Fruit fly (Drosophila melanogaster) whole organism, prepupa: ENCODE results near the gene Vti1b.

Source experiments
- Blimp-1 ChIP-seq: fragments of 200-800 bp; sonication (Bioruptor generic); optimal IDR thresholded peaks from 3 replicates; lab custom pipeline; 2017; ENCODE audit warnings: missing biosample characterization, missing genetic modification characterization, mild to moderate bottlenecking, moderate library complexity, missing genetic modification reagents
- CG10669 ChIP-seq: fragments of 200-800 bp; sonication (Bioruptor generic); optimal IDR thresholded peaks from 3 replicates; lab custom pipeline; 2018; ENCODE audit warnings: missing biosample characterization, mild to moderate bottlenecking, missing genetic modification characterization, moderate library complexity
- CG11294 ChIP-seq: fragments of 200-800 bp; sonication (Bioruptor generic); IDR thresholded peaks from 2 replicates; pipeline ENCODE4 v1.3.6; 2022; ENCODE audit warnings: missing biosample characterization, missing genetic modification characterization
- CG11762 ChIP-seq: fragments of 200-800 bp; sonication (Bioruptor generic); optimal IDR thresholded peaks from 3 replicates; lab custom pipeline; 2016; ENCODE audit warnings: missing biosample characterization, missing genetic modification characterization; ENCODE audit not compliant: insufficient read depth
- CG15336 ChIP-seq: fragments of 200-800 bp; sonication (Bioruptor generic); IDR thresholded peaks from 2 replicates; pipeline ENCODE4 v1.3.6; 2022; ENCODE audit warnings: missing biosample characterization, missing genetic modification characterization
- CG32006 ChIP-seq: fragments of 200-800 bp; sonication (Bioruptor generic); optimal IDR thresholded peaks from 3 replicates; lab custom pipeline; 2017; ENCODE audit warnings: missing biosample characterization, mild to moderate bottlenecking, missing genetic modification characterization
- CG34406 ChIP-seq: fragments of 200-800 bp; sonication (Bioruptor generic); optimal IDR thresholded peaks from 3 replicates; lab custom pipeline; 2016; ENCODE audit warnings: missing biosample characterization, missing genetic modification characterization
- CG6163 ChIP-seq: fragments of 200-800 bp; sonication (Bioruptor generic); IDR thresholded peaks from 3 replicates; pipeline ENCODE4 v1.3.6; 2022; ENCODE audit warnings: missing biosample characterization, missing genetic modification characterization
- CG6276 ChIP-seq: fragments of 200-800 bp; sonication (Bioruptor generic); optimal IDR thresholded peaks from 2 replicates; lab custom pipeline; 2017; ENCODE audit warnings: missing biosample characterization, mild to moderate bottlenecking, missing genetic modification characterization
- CG6792 ChIP-seq: fragments of 200-800 bp; sonication (Bioruptor generic); optimal IDR thresholded peaks from 3 replicates; lab custom pipeline; 2016; ENCODE audit warnings: missing biosample characterization, missing genetic modification characterization
- CG6854 ChIP-seq: fragments of 200-800 bp; sonication (Bioruptor generic); optimal IDR thresholded peaks from 2 replicates; lab custom pipeline; 2017; ENCODE audit warnings: missing biosample characterization, mild to moderate bottlenecking, missing genetic modification characterization
- CG7368 ChIP-seq: fragments of 200-800 bp; sonication (Bioruptor generic); optimal IDR thresholded peaks from 3 replicates; lab custom pipeline; 2016; ENCODE audit warnings: missing biosample characterization, missing genetic modification characterization
- CG8319 ChIP-seq: fragments of 200-800 bp; sonication (Bioruptor generic); optimal IDR thresholded peaks from 3 replicates; lab custom pipeline; 2016; ENCODE audit warnings: missing biosample characterization, missing genetic modification characterization
- CG8632 ChIP-seq: fragments of 200-800 bp; sonication (Bioruptor generic); optimal IDR thresholded peaks from 3 replicates; lab custom pipeline; 2016; ENCODE audit warnings: missing biosample characterization, missing genetic modification characterization
- CG9139 ChIP-seq: fragments of 200-800 bp; sonication (Bioruptor generic); optimal IDR thresholded peaks from 3 replicates; lab custom pipeline; 2017; ENCODE audit warnings: missing biosample characterization, mild to moderate bottlenecking, missing genetic modification characterization
- Eip75B ChIP-seq: fragments of 200-800 bp; sonication (Bioruptor generic); optimal IDR thresholded peaks from 3 replicates; lab custom pipeline; 2016; ENCODE audit warnings: missing biosample characterization, missing genetic modification characterization
- Eip93F ChIP-seq: fragments of 200-800 bp; sonication (Bioruptor generic); optimal IDR thresholded peaks from 2 replicates; lab custom pipeline; 2016; ENCODE audit warnings: missing biosample characterization, mild to moderate bottlenecking, missing genetic modification characterization
- Gug ChIP-seq: fragments of 200-800 bp; sonication (Bioruptor generic); IDR thresholded peaks from 2 replicates; pipeline ENCODE4 v1.3.6; 2022; ENCODE audit warnings: missing biosample characterization, missing genetic modification characterization
- Hr38 ChIP-seq: sonication (Bioruptor generic); optimal IDR thresholded peaks from 2 replicates; lab custom pipeline; 2016; ENCODE audit warnings: missing biosample characterization, missing genetic modification characterization
- Hr4 ChIP-seq: fragments of 200-800 bp; sonication (Bioruptor generic); optimal IDR thresholded peaks from 3 replicates; lab custom pipeline; 2016; ENCODE audit warnings: missing biosample characterization, missing genetic modification characterization
- Met ChIP-seq: fragments of 200-800 bp; sonication (Bioruptor generic); optimal IDR thresholded peaks from 3 replicates; lab custom pipeline; 2016; ENCODE audit warnings: missing biosample characterization, missing genetic modification characterization
- OdsH ChIP-seq: fragments of 200-800 bp; sonication (Bioruptor generic); optimal IDR thresholded peaks from 3 replicates; lab custom pipeline; 2016; ENCODE audit warnings: missing biosample characterization, missing genetic modification characterization
- Smox ChIP-seq: fragments of 200-800 bp; sonication (Bioruptor generic); optimal IDR thresholded peaks from 3 replicates; lab custom pipeline; 2016; ENCODE audit warnings: missing biosample characterization, missing genetic modification characterization
- Sox102F ChIP-seq: fragments of 200-800 bp; sonication (Bioruptor generic); optimal IDR thresholded peaks from 2 replicates; lab custom pipeline; 2016; ENCODE audit warnings: missing biosample characterization, mild to moderate bottlenecking, missing genetic modification characterization
- Sox14 ChIP-seq: fragments of 200-800 bp; sonication (Bioruptor generic); optimal IDR thresholded peaks from 3 replicates; lab custom pipeline; 2016; ENCODE audit warnings: missing biosample characterization, missing genetic modification characterization
- achi ChIP-seq: fragments of 200-800 bp; sonication (Bioruptor generic); optimal IDR thresholded peaks from 3 replicates; lab custom pipeline; 2016; ENCODE audit warnings: missing biosample characterization, missing genetic modification characterization
- acj6 ChIP-seq: fragments of 200-800 bp; sonication (Bioruptor generic); optimal IDR thresholded peaks from 3 replicates; lab custom pipeline; 2016; ENCODE audit warnings: missing biosample characterization, missing genetic modification characterization
- cyc ChIP-seq: fragments of 200-800 bp; sonication (Bioruptor generic); optimal IDR thresholded peaks from 3 replicates; lab custom pipeline; 2016; ENCODE audit warnings: missing biosample characterization, missing genetic modification characterization
- dac ChIP-seq: fragments of 200-800 bp; sonication (Bioruptor generic); optimal IDR thresholded peaks from 2 replicates; lab custom pipeline; 2017; ENCODE audit warnings: missing biosample characterization, mild to moderate bottlenecking, missing genetic modification characterization
- dsx ChIP-seq: fragments of 200-800 bp; optimal IDR thresholded peaks from 3 replicates; lab custom pipeline; 2019; ENCODE audit warnings: missing biosample characterization, mild to moderate bottlenecking, missing genetic modification characterization, moderate library complexity; ENCODE audit not compliant: poor library complexity, severe bottlenecking
- fd59A ChIP-seq: fragments of 200-800 bp; sonication (Bioruptor generic); optimal IDR thresholded peaks from 2 replicates; lab custom pipeline; 2017; ENCODE audit warnings: missing biosample characterization, mild to moderate bottlenecking, missing genetic modification characterization, missing genetic modification reagents
- fd85E ChIP-seq: fragments of 200-800 bp; sonication (Bioruptor generic); optimal IDR thresholded peaks from 3 replicates; lab custom pipeline; 2016; ENCODE audit warnings: missing biosample characterization, missing genetic modification characterization
- fkh ChIP-seq: fragments of 200-800 bp; sonication (Bioruptor generic); optimal IDR thresholded peaks from 3 replicates; lab custom pipeline; 2017; ENCODE audit warnings: missing biosample characterization, mild to moderate bottlenecking, missing genetic modification characterization, moderate library complexity
- lz ChIP-seq: fragments of 200-800 bp; sonication (Bioruptor generic); optimal IDR thresholded peaks from 3 replicates; lab custom pipeline; 2016; ENCODE audit warnings: missing biosample characterization, missing genetic modification characterization
- net ChIP-seq: fragments of 200-800 bp; sonication (Bioruptor generic); optimal IDR thresholded peaks from 3 replicates; lab custom pipeline; 2016; ENCODE audit warnings: missing biosample characterization, missing genetic modification characterization
- salr ChIP-seq, 2 experiments: fragments of 200-800 bp; sonication (Bioruptor generic); optimal IDR thresholded peaks; 3 replicates each; lab custom pipeline; 2016 to 2018; ENCODE audit warnings: missing biosample characterization in 2 of 2, missing genetic modification characterization in 2 of 2, mild to moderate bottlenecking in 1 of 2
- spab ChIP-seq: fragments of 200-800 bp; sonication (Bioruptor generic); optimal IDR thresholded peaks from 2 replicates; lab custom pipeline; 2017; ENCODE audit warnings: missing biosample characterization, mild to moderate bottlenecking, missing genetic modification characterization, missing genetic modification reagents
- ss ChIP-seq, 2 experiments: fragments of 200-800 bp; sonication (Bioruptor generic); optimal IDR thresholded peaks; 2 replicates in 1 of 2; 3 replicates in 1 of 2; lab custom pipeline; 2017 to 2018; ENCODE audit warnings: mild to moderate bottlenecking in 2 of 2, missing biosample characterization in 2 of 2, missing genetic modification characterization in 2 of 2, moderate library complexity in 1 of 2
- vri ChIP-seq: fragments of 200-800 bp; sonication (Bioruptor generic); optimal IDR thresholded peaks from 3 replicates; lab custom pipeline; 2016; ENCODE audit warnings: missing biosample characterization, mild to moderate bottlenecking, missing genetic modification characterization

Gene Vti1b

DNA sequence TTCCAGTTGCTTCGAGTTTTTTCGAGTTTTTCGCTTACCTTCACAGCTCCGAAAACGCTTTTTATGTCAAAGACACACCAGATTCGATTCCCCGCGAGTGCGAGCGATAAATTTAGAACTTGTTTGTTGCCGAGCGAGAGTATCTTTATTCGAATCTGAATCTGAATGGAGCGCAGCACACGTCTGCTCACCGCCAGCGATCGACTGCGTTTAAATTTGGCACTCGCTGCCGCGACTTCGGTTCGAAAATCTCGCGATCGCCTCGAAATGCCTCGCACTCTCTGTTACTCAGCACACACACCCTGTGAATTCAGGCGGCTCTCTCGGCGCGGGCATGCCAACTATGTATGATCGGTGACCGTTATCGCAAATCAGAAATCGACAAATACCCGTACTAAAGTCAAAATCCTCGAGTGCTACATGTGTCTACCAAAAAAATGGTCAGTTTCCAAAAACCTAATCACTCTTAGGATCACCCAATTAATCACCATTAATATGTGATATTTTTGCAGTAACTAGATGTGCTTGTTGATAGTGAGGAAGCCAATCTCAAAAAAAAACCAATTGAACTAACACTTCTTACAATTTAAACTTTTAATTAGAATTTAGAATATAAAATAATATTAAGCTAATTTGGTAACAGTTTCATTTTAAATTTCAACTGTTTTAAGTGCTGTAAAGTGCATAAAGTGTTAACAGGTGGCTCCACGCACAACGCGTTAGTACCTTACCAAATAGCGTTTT lies 2.3 kb downstream of the Vti1b start, which contains the start of gene Vha100-2 (continued):
- TF ChIP-seq lz (GFP tag; lab: Kevin White, UChicago) (peak; percentile 18), CG32006 (GFP tag; lab: Kevin White, UChicago) (peak; percentile 30), CG34406 (GFP tag; lab: Kevin White, UChicago) (peak; percentile 29), dac (GFP tag; lab: Kevin White, UChicago) (no peak), CG7368 (GFP tag; lab: Kevin White, UChicago) (peak; percentile 27), CG6276 (GFP tag; lab: Kevin White, UChicago) (peak; percentile 19), Hr4 (peak; percentile 45), fd85E (GFP tag; lab: Kevin White, UChicago) (peak; percentile 52), ss (GFP tag; optimal IDR thresholded peaks at IDR 0.05; lab: Kevin White, UChicago) (no peak), Eip75B (GFP tag; lab: Kevin White, UChicago) (no peak), fkh (GFP tag; lab: Kevin White, UChicago) (no peak), CG6163 (GFP tag; lab: Robert Waterston, UW) (peak; percentile 59; the same call in 2 of the 3 replicates), dsx (GFP tag; lab: Kevin White, UChicago) (peak; percentile 80), CG15336 (GFP tag; lab: Robert Waterston, UW) (peak; percentile 44; the same call in 1 of the 2 replicates), OdsH (GFP tag; lab: Kevin White, UChicago) (peak; percentile 42), Sox102F (GFP tag; lab: Kevin White, UChicago) (peak; percentile 61), salr (GFP tag; optimal IDR thresholded peaks at IDR 0.05; lab: Kevin White, UChicago) (no peak)

DNA sequence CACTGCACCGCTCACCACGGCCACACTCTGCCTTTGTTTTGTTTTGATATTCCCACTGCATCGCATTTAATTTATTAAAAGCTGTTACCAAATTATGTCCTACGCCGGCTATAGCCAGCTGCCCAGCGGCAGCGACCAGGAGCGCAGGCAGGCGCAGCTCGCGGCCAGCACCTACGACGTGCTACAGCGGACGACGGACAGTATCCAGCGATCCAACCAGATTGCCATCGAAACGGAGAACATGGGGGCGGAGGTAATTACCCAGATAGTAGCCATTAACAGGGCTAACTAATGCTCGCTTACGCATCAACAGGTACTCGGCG lies 2.9 kb downstream of the Vti1b start:
- TF ChIP-seq fd85E (GFP tag; lab: Kevin White, UChicago) (no peak), spab (no peak), CG34406 (GFP tag; lab: Kevin White, UChicago) (no peak), vri (no peak), CG6276 (GFP tag; lab: Kevin White, UChicago) (no peak), Blimp-1 (GFP tag; lab: Kevin White, UChicago) (no peak), acj6 (GFP tag; lab: Kevin White, UChicago) (no peak), CG6792 (GFP tag; lab: Kevin White, UChicago) (no peak), CG32006 (GFP tag; lab: Kevin White, UChicago) (no peak), Sox102F (GFP tag; lab: Kevin White, UChicago) (no peak), CG11294 (GFP tag; lab: Robert Waterston, UW) (no peak), Eip93F (GFP tag; lab: Kevin White, UChicago) (no peak), CG7368 (GFP tag; lab: Kevin White, UChicago) (no peak), achi (GFP tag; lab: Kevin White, UChicago) (no peak), CG15336 (GFP tag; lab: Robert Waterston, UW) (no peak), Sox14 (GFP tag; lab: Kevin White, UChicago) (no peak)

DNA sequence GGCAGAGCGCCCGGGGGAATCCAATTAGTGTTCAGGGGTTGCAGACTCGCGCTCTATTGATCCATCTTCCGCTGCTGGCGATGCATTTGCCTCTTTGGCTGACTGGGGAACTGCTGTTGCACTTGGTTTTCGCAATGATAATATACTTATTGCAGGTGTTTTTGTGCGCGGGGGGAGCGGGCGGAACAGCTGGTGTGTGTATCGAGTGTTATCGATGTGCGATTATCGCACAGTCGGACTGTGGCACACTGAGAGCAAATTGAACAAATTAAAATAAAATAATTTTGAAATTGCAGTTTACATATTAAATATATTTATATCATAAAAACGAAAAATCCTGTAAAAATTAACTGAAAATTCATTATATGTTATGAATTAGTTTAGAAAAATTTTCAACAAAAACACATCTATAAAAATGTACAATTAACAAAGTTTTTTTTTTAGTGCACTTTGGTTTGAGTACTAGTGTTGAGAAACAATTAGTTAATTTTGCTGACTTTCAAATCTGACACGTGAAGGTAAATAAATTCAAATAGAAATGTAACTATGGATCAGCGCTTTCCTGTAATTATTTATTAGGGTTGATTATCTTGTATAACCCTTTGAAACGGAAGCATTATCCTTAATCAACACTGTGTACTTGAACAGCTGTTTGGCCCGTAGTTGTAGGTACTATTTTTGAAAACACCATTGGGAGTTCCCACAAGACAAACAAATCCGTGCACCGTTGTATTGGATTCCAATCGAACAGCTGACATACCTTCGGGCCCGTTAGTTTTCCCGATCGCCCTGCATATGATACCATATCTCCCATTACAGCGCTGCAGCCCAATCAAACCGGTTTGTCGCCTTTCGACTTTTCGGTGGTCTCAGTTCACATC lies 6.0 kb downstream of the Vti1b start, which contains the start of the genes Wdr37 and koko:
TSS of gene Wdr37 (minus strand) at position 168 of the 881 bp plus-strand sequence.
TSS of gene koko (plus strand) at position 478 of the 881 bp plus-strand sequence.
- peak; percentile 65 for TF ChIP-seq CG6854 (GFP tag; lab: Kevin White, UChicago)
- TF ChIP-seq dsx (GFP tag; lab: Kevin White, UChicago) = peak; percentile 94
- peak; percentile 92 for TF ChIP-seq Eip75B (GFP tag; lab: Kevin White, UChicago)
- peak; percentile 97 for TF ChIP-seq CG34406 (GFP tag; lab: Kevin White, UChicago)
- peak; percentile 93 for TF ChIP-seq CG10669 (GFP tag; lab: Kevin White, UChicago)
- peak; percentile 87 to 94 for TF ChIP-seq ss (GFP tag; optimal IDR thresholded peaks at IDR 0.05; lab: Kevin White, UChicago)
- TF ChIP-seq CG6792 (GFP tag; lab: Kevin White, UChicago) = peak; percentile 94
- peak; percentile 83 for TF ChIP-seq Blimp-1 (GFP tag; lab: Kevin White, UChicago)
- TF ChIP-seq CG32006 (GFP tag; lab: Kevin White, UChicago) = peak; percentile 96
- TF ChIP-seq Hr38 (GFP tag; lab: Kevin White, UChicago) = no peak
- peak; percentile 92 for TF ChIP-seq Hr4
- peak; percentile 96 for TF ChIP-seq acj6 (GFP tag; lab: Kevin White, UChicago)
- peak; percentile 94 for TF ChIP-seq cyc (GFP tag; lab: Kevin White, UChicago)
- TF ChIP-seq Eip93F (GFP tag; lab: Kevin White, UChicago) = peak; percentile 86
- TF ChIP-seq fd59A = peak; percentile 83
- peak; percentile 93 for TF ChIP-seq Smox (GFP tag; lab: Kevin White, UChicago)
- peak; percentile 95 for TF ChIP-seq CG11762
- TF ChIP-seq vri = peak; percentile 86
- peak; percentile 98 for TF ChIP-seq Gug (GFP tag; lab: Robert Waterston, UW)
- TF ChIP-seq CG8632 = peak; percentile 96
- peak; percentile 43 to 96 for TF ChIP-seq salr (GFP tag; optimal IDR thresholded peaks at IDR 0.05; lab: Kevin White, UChicago)
- TF ChIP-seq CG11294 (GFP tag; lab: Robert Waterston, UW) = peak; percentile 96
- TF ChIP-seq CG9139 (GFP tag; lab: Kevin White, UChicago) = peak; percentile 89
- peak; percentile 78 for TF ChIP-seq dac (GFP tag; lab: Kevin White, UChicago)
- peak; percentile 95 for TF ChIP-seq achi (GFP tag; lab: Kevin White, UChicago)
- peak; percentile 93 for TF ChIP-seq CG8319
- TF ChIP-seq Met (GFP tag; lab: Kevin White, UChicago) = peak; percentile 90
- TF ChIP-seq net (GFP tag; lab: Kevin White, UChicago) = peak; percentile 93
